Worm (Caenorhabditis elegans) whole organism, L2 larva: ENCODE data around the gene mtcu-2.

ENCODE experiments used
- F13H6.1 ChIP-seq: sonication (generic microtip); optimal IDR thresholded peaks from 2 replicates; lab custom pipeline; 2016; ENCODE audit warnings: missing genetic modification characterization, missing compliant biosample characterization
- aly-2 ChIP-seq: fragments of 150-350 bp; optimal IDR thresholded peaks from 2 replicates; lab custom pipeline; 2014; ENCODE audit warnings: missing biosample characterization, missing genetic modification characterization
- lin-13 ChIP-seq: fragments of 150-350 bp; optimal IDR thresholded peaks from 2 replicates; lab custom pipeline; 2014; ENCODE audit warnings: missing biosample characterization, missing genetic modification reagents, missing genetic modification characterization
- lin-39 ChIP-seq: fragments of 150-350 bp; optimal IDR thresholded peaks from 2 replicates; lab custom pipeline; 2014; ENCODE audit warnings: missing biosample characterization, missing genetic modification reagents, missing genetic modification characterization
- mdl-1 ChIP-seq, 2 experiments: fragments of 150-350 bp in 1 of 2; sonication (generic microtip) in 1 of 2; optimal IDR thresholded peaks; 2 replicates each; lab custom pipeline; 2017; ENCODE audit warnings: missing biosample characterization in 2 of 2, missing genetic modification characterization in 2 of 2
- nhr-11 ChIP-seq: fragments of 150-350 bp; optimal IDR thresholded peaks from 2 replicates; lab custom pipeline; 2014; ENCODE audit warnings: missing biosample characterization, missing genetic modification characterization
- nhr-77 ChIP-seq: fragments of 150-350 bp; optimal IDR thresholded peaks from 2 replicates; lab custom pipeline; 2014; ENCODE audit warnings: missing biosample characterization, missing genetic modification characterization
- snpc-4 ChIP-seq: fragments of 150-350 bp; optimal IDR thresholded peaks from 2 replicates; lab custom pipeline; 2014; ENCODE audit warnings: missing biosample characterization, missing genetic modification characterization
- unc-39 ChIP-seq: fragments of 150-350 bp; optimal IDR thresholded peaks from 2 replicates; lab custom pipeline; 2014; ENCODE audit warnings: missing biosample characterization, missing genetic modification characterization
- unc-62 ChIP-seq: fragments of 150-350 bp; optimal IDR thresholded peaks from 2 replicates; lab custom pipeline; 2014; ENCODE audit warnings: missing biosample characterization, missing genetic modification reagents, missing genetic modification characterization
- ztf-4 ChIP-seq: fragments of 150-350 bp; optimal IDR thresholded peaks from 2 replicates; lab custom pipeline; 2014; ENCODE audit warnings: missing biosample characterization, missing genetic modification characterization

DNA sequence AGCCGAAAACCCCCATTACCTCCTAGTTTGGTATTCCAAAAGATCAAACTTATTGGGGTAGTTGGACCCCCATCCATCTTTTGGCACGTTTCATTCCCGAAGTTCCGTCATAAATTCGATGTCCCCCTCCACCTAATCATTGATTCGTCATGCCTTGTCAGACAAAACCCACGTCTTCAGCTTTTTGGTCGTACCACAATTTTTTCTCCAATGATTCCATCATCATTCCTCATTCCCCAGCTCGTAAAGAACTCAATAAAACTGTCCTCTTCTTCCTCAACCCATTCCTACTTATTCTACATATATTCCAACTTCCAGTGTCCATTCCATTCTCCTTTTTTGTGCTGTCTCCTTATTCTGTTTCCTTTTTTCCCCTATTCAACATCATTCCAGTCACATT, 15.6 kb upstream of the mtcu-2 start, which contains the start of gene flp-4:
- TF ChIP-seq F13H6.1 (tag; lab: Kevin White, UChicago) (no peak), nhr-77 (tag; lab: Kevin White, UChicago) (no peak), mdl-1 (tag; optimal IDR thresholded peaks at IDR 0.05; lab: Kevin White, UChicago) (no peak), aly-2 (tag; lab: Kevin White, UChicago) (no peak), lin-13 (GFP tag; lab: Kevin White, UChicago) (no peak), unc-39 (tag; lab: Kevin White, UChicago) (no peak), nhr-11 (tag; lab: Kevin White, UChicago) (no peak), snpc-4 (tag; lab: Kevin White, UChicago) (no peak), ztf-4 (tag; lab: Kevin White, UChicago) (no peak), lin-39 (no peak), unc-62 (no peak)
